Worm (Caenorhabditis elegans) whole organism, L3 larva: ENCODE data around the gene C44C10.3.

Source experiments
- R02D3.7 ChIP-seq: fragments of 150-350 bp; optimal IDR thresholded peaks from 2 replicates; lab custom pipeline; 2014; ENCODE audit warnings: missing biosample characterization, missing genetic modification characterization
- ZK546.5 ChIP-seq: sonication (generic microtip); optimal IDR thresholded peaks from 2 replicates; lab custom pipeline; 2017; ENCODE audit warnings: missing biosample characterization, missing genetic modification characterization
- aly-2 ChIP-seq: fragments of 150-350 bp; optimal IDR thresholded peaks from 2 replicates; lab custom pipeline; 2014; ENCODE audit warnings: missing biosample characterization, missing genetic modification characterization
- ama-1 ChIP-seq: fragments of 150-350 bp; optimal IDR thresholded peaks from 2 replicates; lab custom pipeline; 2018
- ceh-28 ChIP-seq: fragments of 150-350 bp; optimal IDR thresholded peaks from 2 replicates; lab custom pipeline; 2014; ENCODE audit warnings: missing biosample characterization, missing genetic modification reagents, missing genetic modification characterization
- ceh-9 ChIP-seq: sonication (generic microtip); optimal IDR thresholded peaks from 2 replicates; lab custom pipeline; 2018; ENCODE audit warnings: missing biosample characterization, missing genetic modification characterization
- egl-27 ChIP-seq: sonication (generic microtip); optimal IDR thresholded peaks from 4 replicates; lab custom pipeline; 2017; ENCODE audit warnings: missing biosample characterization, missing genetic modification reagents, missing genetic modification characterization
- egl-5 ChIP-seq: fragments of 150-350 bp; optimal IDR thresholded peaks from 2 replicates; lab custom pipeline; 2017; ENCODE audit warnings: missing biosample characterization, missing genetic modification reagents, missing genetic modification characterization, inconsistent platforms
- elt-1 ChIP-seq: fragments of 150-350 bp; optimal IDR thresholded peaks from 2 replicates; lab custom pipeline; 2014; ENCODE audit warnings: missing biosample characterization, missing genetic modification characterization
- elt-2 ChIP-seq: sonication (generic microtip); optimal IDR thresholded peaks from 2 replicates; lab custom pipeline; 2016; ENCODE audit warnings: missing genetic modification reagents, mild to moderate bottlenecking, missing genetic modification characterization, missing compliant biosample characterization
- elt-3 ChIP-seq, 3 experiments: fragments of 150-350 bp in 1 of 3; sonication (generic microtip) in 2 of 3; optimal IDR thresholded peaks; 2 replicates in 2 of 3; 4 replicates in 1 of 3; lab custom pipeline; 2014 to 2017; ENCODE audit warnings: missing biosample characterization in 3 of 3, missing genetic modification characterization in 3 of 3
- eor-1 ChIP-seq, 2 experiments: fragments of 150-350 bp; optimal IDR thresholded peaks; 2 replicates each; lab custom pipeline; 2014 to 2018; ENCODE audit warnings: missing biosample characterization in 2 of 2, missing genetic modification characterization in 2 of 2
- fkh-10 ChIP-seq: sonication (generic microtip); optimal IDR thresholded peaks from 2 replicates; lab custom pipeline; 2017; ENCODE audit warnings: missing biosample characterization, missing genetic modification reagents, missing genetic modification characterization
- fkh-2 ChIP-seq: fragments of 150-350 bp; optimal IDR thresholded peaks from 2 replicates; lab custom pipeline; 2014; ENCODE audit warnings: missing biosample characterization, missing genetic modification reagents, missing genetic modification characterization
- fos-1 ChIP-seq: fragments of 150-350 bp; optimal IDR thresholded peaks from 2 replicates; lab custom pipeline; 2014; ENCODE audit warnings: missing biosample characterization, missing genetic modification characterization
- hmg-11 ChIP-seq: sonication (generic microtip); optimal IDR thresholded peaks from 2 replicates; lab custom pipeline; 2016; ENCODE audit warnings: missing genetic modification characterization, missing compliant biosample characterization
- jun-1 ChIP-seq: fragments of 150-350 bp; optimal IDR thresholded peaks from 2 replicates; lab custom pipeline; 2014; ENCODE audit warnings: missing biosample characterization, missing genetic modification reagents, missing genetic modification characterization
- lsy-12 ChIP-seq: sonication (generic microtip); optimal IDR thresholded peaks from 2 replicates; lab custom pipeline; 2016; ENCODE audit warnings: mild to moderate bottlenecking, missing genetic modification characterization, missing compliant biosample characterization
- mdl-1 ChIP-seq: fragments of 150-350 bp; optimal IDR thresholded peaks from 2 replicates; lab custom pipeline; 2014; ENCODE audit warnings: missing biosample characterization, missing genetic modification characterization
- mml-1 ChIP-seq: fragments of 150-350 bp; sonication (generic microtip); optimal IDR thresholded peaks from 3 replicates; lab custom pipeline; 2014; ENCODE audit warnings: missing biosample characterization, missing genetic modification characterization
- nhr-11 ChIP-seq: fragments of 150-350 bp; optimal IDR thresholded peaks from 2 replicates; lab custom pipeline; 2014; ENCODE audit warnings: missing biosample characterization, missing genetic modification characterization
- nhr-12 ChIP-seq: fragments of 150-350 bp; optimal IDR thresholded peaks from 2 replicates; lab custom pipeline; 2014; ENCODE audit warnings: missing biosample characterization, missing genetic modification characterization
- nhr-23 ChIP-seq: fragments of 150-350 bp; optimal IDR thresholded peaks from 2 replicates; lab custom pipeline; 2014; ENCODE audit warnings: missing biosample characterization, missing genetic modification reagents, missing genetic modification characterization
- nhr-237 ChIP-seq: fragments of 150-350 bp; optimal IDR thresholded peaks from 2 replicates; lab custom pipeline; 2014; ENCODE audit warnings: missing biosample characterization, missing genetic modification characterization
- nhr-28 ChIP-seq: fragments of 150-350 bp; optimal IDR thresholded peaks from 2 replicates; lab custom pipeline; 2014; ENCODE audit warnings: missing biosample characterization, missing genetic modification characterization
- nhr-43 ChIP-seq: sonication (generic microtip); optimal IDR thresholded peaks from 2 replicates; lab custom pipeline; 2016; ENCODE audit warnings: mild to moderate bottlenecking, missing genetic modification characterization, missing compliant biosample characterization; ENCODE audit not compliant: poor library complexity, severe bottlenecking
- nhr-77 ChIP-seq: fragments of 150-350 bp; optimal IDR thresholded peaks from 2 replicates; lab custom pipeline; 2014; ENCODE audit warnings: missing biosample characterization, missing genetic modification characterization
- pha-4 ChIP-seq: fragments of 150-350 bp; optimal IDR thresholded peaks from 2 replicates; lab custom pipeline; 2014; ENCODE audit warnings: missing biosample characterization, missing genetic modification reagents, missing genetic modification characterization
- pqm-1 ChIP-seq: fragments of 150-350 bp; optimal IDR thresholded peaks from 2 replicates; lab custom pipeline; 2017; ENCODE audit warnings: missing biosample characterization, missing genetic modification characterization, inconsistent platforms
- sea-2 ChIP-seq: fragments of 150-350 bp; sonication (generic microtip); optimal IDR thresholded peaks from 4 replicates; lab custom pipeline; 2014; ENCODE audit warnings: missing biosample characterization, missing genetic modification reagents, missing genetic modification characterization
- skn-1 ChIP-seq: fragments of 150-350 bp; optimal IDR thresholded peaks from 2 replicates; lab custom pipeline; 2014; ENCODE audit warnings: missing biosample characterization, missing genetic modification characterization
- tbx-2 ChIP-seq: sonication (generic microtip); optimal IDR thresholded peaks from 2 replicates; lab custom pipeline; 2016; ENCODE audit warnings: mild to moderate bottlenecking, missing genetic modification characterization, missing compliant biosample characterization
- zag-1 ChIP-seq: fragments of 150-350 bp; optimal IDR thresholded peaks from 2 replicates; lab custom pipeline; 2014; ENCODE audit warnings: missing biosample characterization, missing genetic modification characterization
- ztf-11 ChIP-seq: fragments of 150-350 bp; optimal IDR thresholded peaks from 2 replicates; lab custom pipeline; 2014; ENCODE audit warnings: missing biosample characterization, missing genetic modification characterization
- ztf-4 ChIP-seq: fragments of 150-350 bp; optimal IDR thresholded peaks from 2 replicates; lab custom pipeline; 2014; ENCODE audit warnings: missing biosample characterization, missing genetic modification characterization

Gene C44C10.3

DNA sequence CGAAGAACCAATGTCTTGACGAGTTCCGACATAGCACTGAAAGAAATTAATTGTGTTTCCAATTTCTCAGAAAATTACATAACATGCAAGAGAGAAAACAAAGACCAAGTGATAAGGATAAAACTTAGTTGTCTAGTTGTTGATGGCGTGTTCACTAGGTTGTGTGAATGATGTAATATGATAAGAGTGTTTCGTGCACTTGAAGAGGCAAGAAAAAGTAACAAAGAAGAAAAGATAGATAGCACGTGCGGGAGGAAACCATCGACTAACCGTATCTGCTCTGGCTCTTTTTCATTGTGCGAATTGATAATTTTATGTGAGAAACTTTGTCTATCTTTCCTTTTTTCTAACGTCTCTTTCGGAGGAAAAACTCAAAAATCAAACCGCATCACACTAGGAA, 40.7 kb upstream of the C44C10.3 start, which contains the start of gene sfxn-1.5:
sfxn-1.5 (minus strand) TSS at position 36 of the 400 bp plus-strand sequence.
- TF ChIP-seq fkh-2 (tag; lab: Kevin White, UChicago) (no peak), zag-1 (tag; lab: Kevin White, UChicago) (no peak), ZK546.5 (tag; lab: Kevin White, UChicago) (no peak), pqm-1 (peak; percentile 98), aly-2 (tag; lab: Kevin White, UChicago) (no peak), nhr-12 (tag; lab: Kevin White, UChicago) (no peak), R02D3.7 (no peak), eor-1 (tag; optimal IDR thresholded peaks at IDR 0.05; lab: Kevin White, UChicago) (no peak), egl-5 (tag; lab: Kevin White, UChicago) (no peak), egl-27 (tag; lab: Kevin White, UChicago) (no peak), elt-1 (no peak), skn-1 (tag; lab: Kevin White, UChicago) (no peak), nhr-11 (tag; lab: Kevin White, UChicago) (no peak), elt-3 (tag; optimal IDR thresholded peaks at IDR 0.05; lab: Kevin White, UChicago) (peak in 1 of 3 experiments; percentile 38), mdl-1 (tag; lab: Kevin White, UChicago) (peak; percentile 69), nhr-28 (tag; lab: Kevin White, UChicago) (no peak), elt-2 (peak; percentile 99), ama-1 (no peak), ceh-9 (tag; lab: Kevin White, UChicago) (no peak), jun-1 (peak; percentile 68), mml-1 (tag; lab: Kevin White, UChicago) (no peak), tbx-2 (tag; lab: Kevin White, UChicago) (no peak), nhr-43 (tag; lab: Kevin White, UChicago) (no peak), ztf-11 (no peak), sea-2 (GFP tag; lab: Kevin White, UChicago) (no peak), pha-4 (tag; lab: Kevin White, UChicago) (peak; percentile 66)

- TF ChIP-seq pha-4 (tag; lab: Kevin White, UChicago): peak; percentile 45
- TF ChIP-seq pqm-1: no peak
- no peak for TF ChIP-seq nhr-77 (tag; lab: Kevin White, UChicago)
Measured at ce11 chrX:11662069-11662468, 40.3 kb upstream of the C44C10.3 start.

DNA sequence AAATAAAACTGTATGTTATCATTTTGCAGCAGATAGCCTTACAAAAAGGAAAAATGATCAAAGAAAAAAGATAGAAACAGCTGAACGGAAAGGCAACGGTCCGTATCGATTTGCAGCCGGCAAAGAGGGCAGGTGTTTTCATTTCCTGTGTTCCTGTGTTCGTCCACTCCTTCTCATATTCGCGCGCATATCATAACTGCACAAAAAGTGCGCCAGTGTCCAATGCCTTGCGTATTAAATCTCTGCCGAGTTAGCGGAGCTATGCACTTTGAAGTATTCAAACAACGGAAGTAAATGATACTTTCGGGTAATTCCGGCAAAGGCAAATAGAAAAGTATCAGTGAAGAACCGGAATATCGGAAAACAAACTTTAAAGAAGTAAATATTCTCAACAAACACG, 39.8 kb upstream of the C44C10.3 start:
- TF ChIP-seq nhr-77 (tag; lab: Kevin White, UChicago) (no peak), hmg-11 (tag; lab: Kevin White, UChicago) (peak; percentile 16), R02D3.7 (no peak), skn-1 (tag; lab: Kevin White, UChicago) (no peak), nhr-11 (tag; lab: Kevin White, UChicago) (no peak), ama-1 (no peak), eor-1 (tag; optimal IDR thresholded peaks at IDR 0.05; lab: Kevin White, UChicago) (no peak), fkh-10 (GFP tag; lab: Kevin White, UChicago) (no peak), elt-2 (no peak), egl-5 (tag; lab: Kevin White, UChicago) (no peak), nhr-12 (tag; lab: Kevin White, UChicago) (no peak), tbx-2 (tag; lab: Kevin White, UChicago) (no peak), egl-27 (tag; lab: Kevin White, UChicago) (no peak), aly-2 (tag; lab: Kevin White, UChicago) (no peak), pha-4 (tag; lab: Kevin White, UChicago) (peak; percentile 4), ceh-28 (tag; lab: Kevin White, UChicago) (peak; percentile 7), elt-1 (no peak), nhr-23 (tag; lab: Kevin White, UChicago) (no peak), ztf-4 (tag; lab: Kevin White, UChicago) (no peak), lsy-12 (tag; lab: Kevin White, UChicago) (no peak), elt-3 (tag; optimal IDR thresholded peaks at IDR 0.05; lab: Kevin White, UChicago) (no peak), pqm-1 (no peak)
- TF ChIP-seq, all 47 proteins: peak for 3

- TF ChIP-seq nhr-237 (no peak), pha-4 (tag; lab: Kevin White, UChicago) (peak; percentile 64), fos-1 (tag; lab: Kevin White, UChicago) (no peak)
- TF ChIP-seq, all 47 proteins: peak for 1
Measured at ce11 chrX:11664184-11664583, 38.2 kb upstream of the C44C10.3 start.
